Worm (Caenorhabditis elegans) whole organism, late embryonic: ENCODE results near the gene txdc-12.2.

Experiments used
- C08G9.2 ChIP-seq: sonication (generic microtip); optimal IDR thresholded peaks from 2 replicates; lab custom pipeline; 2016; ENCODE audit warnings: mild to moderate bottlenecking, missing genetic modification characterization, moderate library complexity, missing compliant biosample characterization
- F13H6.1 ChIP-seq: sonication (generic microtip); optimal IDR thresholded peaks from 2 replicates; lab custom pipeline; 2016; ENCODE audit warnings: missing genetic modification characterization, missing compliant biosample characterization
- K02D7.2 ChIP-seq: sonication (generic microtip); optimal IDR thresholded peaks from 2 replicates; lab custom pipeline; 2017; ENCODE audit warnings: mild to moderate bottlenecking, missing genetic modification characterization, missing compliant biosample characterization
- K09A11.1 ChIP-seq: sonication (generic microtip); optimal IDR thresholded peaks from 2 replicates; lab custom pipeline; 2017; ENCODE audit warnings: antibody characterized with exemption, mild to moderate bottlenecking, missing genetic modification characterization, missing compliant biosample characterization; ENCODE audit not compliant: insufficient read depth
- T23F11.4 ChIP-seq: fragments of 200-800 bp; sonication (Bioruptor generic); optimal IDR thresholded peaks from 2 replicates; lab custom pipeline; 2018; ENCODE audit warnings: mild to moderate bottlenecking, missing genetic modification characterization, missing compliant biosample characterization
- Y22D7AL.16 ChIP-seq: sonication (generic microtip); optimal IDR thresholded peaks from 2 replicates; lab custom pipeline; 2016; ENCODE audit warnings: missing genetic modification characterization, missing compliant biosample characterization
- ahr-1 ChIP-seq: sonication (generic microtip); optimal IDR thresholded peaks from 2 replicates; lab custom pipeline; 2016; ENCODE audit warnings: missing genetic modification characterization, missing compliant biosample characterization
- ama-1 ChIP-seq: fragments of 150-350 bp; optimal IDR thresholded peaks from 2 replicates; lab custom pipeline; 2014
- ceh-14 ChIP-seq: sonication (generic microtip); optimal IDR thresholded peaks from 2 replicates; lab custom pipeline; 2016; ENCODE audit warnings: missing genotype, missing genetic modification characterization, missing compliant biosample characterization
- ceh-2 ChIP-seq: sonication (generic microtip); optimal IDR thresholded peaks from 2 replicates; lab custom pipeline; 2016; ENCODE audit warnings: missing genotype, missing genetic modification characterization, missing compliant biosample characterization
- ceh-30 ChIP-seq: fragments of 150-350 bp; optimal IDR thresholded peaks from 2 replicates; lab custom pipeline; 2014; ENCODE audit warnings: missing biosample characterization, missing genetic modification characterization
- ceh-31 ChIP-seq: sonication (generic microtip); optimal IDR thresholded peaks from 2 replicates; lab custom pipeline; 2016; ENCODE audit warnings: missing genetic modification characterization, missing compliant biosample characterization
- ceh-9 ChIP-seq: sonication (generic microtip); optimal IDR thresholded peaks from 2 replicates; lab custom pipeline; 2016; ENCODE audit warnings: mild to moderate bottlenecking, missing genetic modification characterization, inconsistent platforms, missing compliant biosample characterization
- dmd-4 ChIP-seq: sonication (generic microtip); optimal IDR thresholded peaks from 2 replicates; lab custom pipeline; 2016; ENCODE audit warnings: borderline replicate concordance, missing genetic modification characterization, missing compliant biosample characterization
- elt-2 ChIP-seq: sonication (generic microtip); optimal IDR thresholded peaks from 2 replicates; lab custom pipeline; 2016; ENCODE audit warnings: missing genetic modification reagents, missing genetic modification characterization, missing compliant biosample characterization
- ets-4 ChIP-seq: sonication (generic microtip); optimal IDR thresholded peaks from 2 replicates; lab custom pipeline; 2016; ENCODE audit warnings: missing genetic modification characterization, missing compliant biosample characterization
- fkh-6 ChIP-seq: sonication (generic microtip); optimal IDR thresholded peaks from 2 replicates; lab custom pipeline; 2016; ENCODE audit warnings: missing genetic modification characterization, missing compliant biosample characterization
- gmeb-2 ChIP-seq: sonication (generic microtip); optimal IDR thresholded peaks from 2 replicates; lab custom pipeline; 2016; ENCODE audit warnings: missing genetic modification characterization, inconsistent platforms, missing compliant biosample characterization
- hlh-13 ChIP-seq: fragments of 200-800 bp; sonication (Bioruptor generic); optimal IDR thresholded peaks from 2 replicates; lab custom pipeline; 2018; ENCODE audit warnings: mild to moderate bottlenecking, missing genetic modification characterization, missing compliant biosample characterization
- hlh-30 ChIP-seq: sonication (generic microtip); optimal IDR thresholded peaks from 2 replicates; lab custom pipeline; 2017; ENCODE audit warnings: antibody characterized with exemption, missing genetic modification characterization, missing compliant biosample characterization; ENCODE audit not compliant: insufficient read depth
- hlh-6 ChIP-seq: sonication (generic microtip); optimal IDR thresholded peaks from 2 replicates; lab custom pipeline; 2016; ENCODE audit warnings: missing genotype, missing genetic modification characterization, missing compliant biosample characterization
- hlh-8 ChIP-seq: sonication (generic microtip); optimal IDR thresholded peaks from 2 replicates; lab custom pipeline; 2016; ENCODE audit warnings: missing genotype, missing genetic modification characterization, missing compliant biosample characterization
- lin-11 ChIP-seq: fragments of 200-800 bp; sonication (Bioruptor generic); optimal IDR thresholded peaks from 2 replicates; lab custom pipeline; 2018; ENCODE audit warnings: mild to moderate bottlenecking, missing genetic modification characterization, missing compliant biosample characterization
- madf-2 ChIP-seq: sonication (generic microtip); optimal IDR thresholded peaks from 2 replicates; lab custom pipeline; 2017; ENCODE audit warnings: missing genetic modification characterization, missing compliant biosample characterization
- mec-3 ChIP-seq: sonication (generic microtip); optimal IDR thresholded peaks from 2 replicates; lab custom pipeline; 2016; ENCODE audit warnings: borderline replicate concordance, missing genetic modification characterization, missing compliant biosample characterization
- nfya-1 ChIP-seq: sonication (generic microtip); optimal IDR thresholded peaks from 2 replicates; lab custom pipeline; 2017; ENCODE audit warnings: missing genetic modification characterization, mild to moderate bottlenecking, missing compliant biosample characterization, antibody characterized with exemption, moderate library complexity
- nhr-232 ChIP-seq: sonication (generic microtip); optimal IDR thresholded peaks from 2 replicates; lab custom pipeline; 2016; ENCODE audit warnings: missing genetic modification characterization, missing compliant biosample characterization
- ref-2 ChIP-seq: sonication (generic microtip); optimal IDR thresholded peaks from 2 replicates; lab custom pipeline; 2016; ENCODE audit warnings: missing genetic modification characterization, missing compliant biosample characterization
- rnt-1 ChIP-seq: sonication (generic microtip); optimal IDR thresholded peaks from 2 replicates; lab custom pipeline; 2016; ENCODE audit warnings: missing genetic modification characterization, missing compliant biosample characterization
- sox-4 ChIP-seq: sonication (generic microtip); optimal IDR thresholded peaks from 2 replicates; lab custom pipeline; 2017; ENCODE audit warnings: mild to moderate bottlenecking, missing genetic modification characterization, inconsistent platforms, missing compliant biosample characterization
- tbx-2 ChIP-seq: sonication (generic microtip); optimal IDR thresholded peaks from 2 replicates; lab custom pipeline; 2016; ENCODE audit warnings: missing genetic modification characterization, missing compliant biosample characterization
- tbx-7 ChIP-seq: sonication (generic microtip); optimal IDR thresholded peaks from 2 replicates; lab custom pipeline; 2016; ENCODE audit warnings: missing genotype, missing genetic modification characterization, missing compliant biosample characterization
- unc-3 ChIP-seq, 2 experiments: fragments of 200-800 bp in 1 of 2; sonication (Bioruptor generic) in 1 of 2; sonication (generic microtip) in 1 of 2; conservative IDR thresholded peaks in 1 of 2; optimal IDR thresholded peaks in 1 of 2; 2 replicates each; pipeline versions ENCODE4 v1.3.6 to Lab custom; 2016 to 2022; ENCODE audit warnings: missing compliant biosample characterization in 2 of 2, missing genetic modification characterization in 2 of 2, missing genetic modification reagents in 1 of 2
- unc-42 ChIP-seq: sonication (generic microtip); optimal IDR thresholded peaks from 2 replicates; lab custom pipeline; 2016; ENCODE audit warnings: missing genotype, missing genetic modification characterization, missing compliant biosample characterization
- zip-5 ChIP-seq: sonication (generic microtip); optimal IDR thresholded peaks from 2 replicates; lab custom pipeline; 2016; ENCODE audit warnings: missing genetic modification characterization, missing compliant biosample characterization
- ztf-16 ChIP-seq: sonication (generic microtip); optimal IDR thresholded peaks from 2 replicates; lab custom pipeline; 2017; ENCODE audit warnings: missing genetic modification characterization, missing compliant biosample characterization

Gene txdc-12.2

ce11 chrX:2099002-2099401 is 24.8 kb downstream of the txdc-12.2 start:
- TF ChIP-seq Y22D7AL.16 (tag; lab: Kevin White, UChicago) = no peak
- no peak for TF ChIP-seq unc-42
- TF ChIP-seq ztf-16 (tag; lab: Kevin White, UChicago) = no peak
- no peak for TF ChIP-seq hlh-8
- TF ChIP-seq T23F11.4 (GFP tag; lab: Kevin White, UChicago) = no peak
- TF ChIP-seq nfya-1 = no peak
- no peak for TF ChIP-seq ama-1
- TF ChIP-seq madf-2 (tag; lab: Kevin White, UChicago) = no peak
- no peak for TF ChIP-seq zip-5 (tag; lab: Kevin White, UChicago)
- no peak for TF ChIP-seq unc-3 (GFP tag; conservative IDR thresholded peaks at IDR 0.05; lab: Robert Waterston, UW)
- TF ChIP-seq unc-3 (tag; optimal IDR thresholded peaks at IDR 0.05; lab: Kevin White, UChicago) = no peak

ce11 chrX:2105310-2105709 is 31.1 kb downstream of the txdc-12.2 start, which contains the start of gene F53B1.3:
TSS of gene F53B1.3 (plus strand) at chrX:2105610.
- TF ChIP-seq rnt-1 (tag; lab: Kevin White, UChicago) (no peak), K02D7.2 (no peak), lin-11 (tag; lab: Kevin White, UChicago) (no peak), hlh-30 (no peak), ceh-14 (tag; lab: Kevin White, UChicago) (no peak), sox-4 (tag; lab: Kevin White, UChicago) (no peak)
- TF ChIP-seq, all 69 proteins: peak for 0

- no peak for TF ChIP-seq hlh-13 (GFP tag; lab: Kevin White, UChicago)
- TF ChIP-seq elt-2 (tag; lab: Kevin White, UChicago) = peak; percentile 35
- no peak for TF ChIP-seq hlh-8
Measured at ce11 chrX:2107414-2107813, 33.2 kb downstream of the txdc-12.2 start.

- TF ChIP-seq K09A11.1 (tag; lab: Kevin White, UChicago) (no peak), elt-2 (tag; lab: Kevin White, UChicago) (peak; percentile 21), tbx-7 (tag; lab: Kevin White, UChicago) (peak; percentile 44), ceh-30 (tag; lab: Kevin White, UChicago) (no peak), C08G9.2 (tag; lab: Kevin White, UChicago) (peak; percentile 65), gmeb-2 (no peak), ceh-2 (tag; lab: Kevin White, UChicago) (peak; percentile 26), ref-2 (tag; lab: Kevin White, UChicago) (peak; percentile 43), tbx-2 (tag; lab: Kevin White, UChicago) (peak; percentile 58), ets-4 (tag; lab: Kevin White, UChicago) (no peak), ceh-31 (tag; lab: Kevin White, UChicago) (peak; percentile 57)
Measured at ce11 chrX:2108182-2108581, 33.9 kb downstream of the txdc-12.2 start.

- TF ChIP-seq C08G9.2 (tag; lab: Kevin White, UChicago) = no peak
- TF ChIP-seq ahr-1 (tag; lab: Kevin White, UChicago) = no peak
- no peak for TF ChIP-seq elt-2 (tag; lab: Kevin White, UChicago)
- no peak for TF ChIP-seq dmd-4 (tag; lab: Kevin White, UChicago)
- no peak for TF ChIP-seq nhr-232 (tag; lab: Kevin White, UChicago)
- no peak for TF ChIP-seq mec-3 (tag; lab: Kevin White, UChicago)
- TF ChIP-seq ceh-9 (tag; lab: Kevin White, UChicago) = no peak
- no peak for TF ChIP-seq T23F11.4 (GFP tag; lab: Kevin White, UChicago)
- TF ChIP-seq F13H6.1 (tag; lab: Kevin White, UChicago) = no peak
- no peak for TF ChIP-seq tbx-2 (tag; lab: Kevin White, UChicago)
- TF ChIP-seq hlh-8 = no peak
- TF ChIP-seq fkh-6 (tag; lab: Kevin White, UChicago) = no peak
- no peak for TF ChIP-seq hlh-6 (tag; lab: Kevin White, UChicago)
Measured at ce11 chrX:2108682-2109081, 34.4 kb downstream of the txdc-12.2 start, which contains the start of gene F53B1.2. TSS of gene F53B1.2 (plus strand) at chrX:2108982.
